Worm (Caenorhabditis elegans) whole organism, midembryonic: ENCODE results near the gene C54D10.3.

Source experiments
- flt-1 ChIP-seq: fragments of 200-800 bp; sonication (Bioruptor generic); IDR thresholded peaks from 2 replicates; pipeline ENCODE4 v1.3.6; 2022; ENCODE audit warnings: missing genetic modification characterization, missing compliant biosample characterization
- klf-2 ChIP-seq: fragments of 200-800 bp; sonication (Bioruptor generic); conservative IDR thresholded peaks from 2 replicates; pipeline ENCODE4 v1.3.6; 2022; ENCODE audit warnings: missing genetic modification reagents, missing genetic modification characterization, missing compliant biosample characterization
- med-1 ChIP-seq: sonication (generic microtip); optimal IDR thresholded peaks from 2 replicates; lab custom pipeline; 2017; ENCODE audit warnings: missing genetic modification characterization, mild to moderate bottlenecking, missing compliant biosample characterization, antibody characterized with exemption, missing genetic modification reagents; ENCODE audit not compliant: insufficient read depth
- ref-1 ChIP-seq: fragments of 200-800 bp; sonication (Bioruptor generic); conservative IDR thresholded peaks from 2 replicates; pipeline ENCODE4 v1.3.6; 2022; ENCODE audit warnings: missing genetic modification reagents, missing genetic modification characterization, missing compliant biosample characterization
- ztf-23 ChIP-seq: fragments of 200-800 bp; sonication (Bioruptor generic); IDR thresholded peaks from 2 replicates; pipeline ENCODE4 v1.3.6; 2022; ENCODE audit warnings: missing genetic modification reagents, missing genetic modification characterization, missing compliant biosample characterization

ce11 chrV:12371386-12371785 is 47.0 kb upstream of the C54D10.3 start, which contains the start of gene F23H12.7:
- TF ChIP-seq ref-1 (GFP tag; lab: Robert Waterston, UW) (no peak), med-1 (GFP tag; lab: Kevin White, UChicago) (no peak), klf-2 (GFP tag; lab: Robert Waterston, UW) (no peak), flt-1 (GFP tag; lab: Robert Waterston, UW) (no peak), ztf-23 (no peak)
